Worm (Caenorhabditis elegans) whole organism, L1 larva: ENCODE data around the gene trpp-12.

Source experiments
- F16B12.6 ChIP-seq: fragments of 150-350 bp; optimal IDR thresholded peaks from 2 replicates; lab custom pipeline; 2014; ENCODE audit warnings: missing biosample characterization, missing genetic modification characterization
- alr-1 ChIP-seq: fragments of 200-800 bp; sonication (Bioruptor generic); optimal IDR thresholded peaks from 2 replicates; lab custom pipeline; 2018; ENCODE audit warnings: borderline replicate concordance, mild to moderate bottlenecking, missing genetic modification characterization, missing compliant biosample characterization
- ama-1 ChIP-seq: fragments of 150-350 bp; optimal IDR thresholded peaks from 2 replicates; lab custom pipeline; 2014
- blmp-1 ChIP-seq: fragments of 150-350 bp; optimal IDR thresholded peaks from 2 replicates; lab custom pipeline; 2014; ENCODE audit warnings: missing biosample characterization, missing genetic modification characterization
- ceh-63 ChIP-seq: fragments of 200-800 bp; sonication (Bioruptor generic); optimal IDR thresholded peaks from 2 replicates; lab custom pipeline; 2018; ENCODE audit warnings: mild to moderate bottlenecking, missing genetic modification characterization, missing compliant biosample characterization
- ceh-82 ChIP-seq, 3 experiments: fragments of 150-350 bp in 1 of 3; sonication (generic microtip) in 2 of 3; optimal IDR thresholded peaks; 2 replicates each; lab custom pipeline; 2014 to 2017; ENCODE audit warnings: missing biosample characterization in 3 of 3, missing genetic modification characterization in 3 of 3
- ceh-88 ChIP-seq: fragments of 200-800 bp; sonication (Bioruptor generic); IDR thresholded peaks from 2 replicates; pipeline ENCODE4 v1.3.6; 2022; ENCODE audit warnings: missing genetic modification characterization, missing compliant biosample characterization
- ces-1 ChIP-seq: fragments of 150-350 bp; optimal IDR thresholded peaks from 2 replicates; lab custom pipeline; 2014; ENCODE audit warnings: missing biosample characterization, missing genetic modification reagents, missing genetic modification characterization
- efl-1 ChIP-seq, 4 experiments: fragments of 150-350 bp; optimal IDR thresholded peaks in 3 of 4; peaks in 1 of 4; 1 replicate in 1 of 4; 2 replicates in 3 of 4; lab custom pipeline; 2014; ENCODE audit warnings: missing biosample characterization in 2 of 4, missing genetic modification characterization in 2 of 4, missing genetic modification reagents in 2 of 4
- egl-27 ChIP-seq, 2 experiments: fragments of 150-350 bp in 1 of 2; sonication (generic microtip); optimal IDR thresholded peaks; 3 replicates each; lab custom pipeline; 2017 to 2018; ENCODE audit warnings: missing biosample characterization in 2 of 2, missing genetic modification characterization in 2 of 2, missing genetic modification reagents in 2 of 2
- elt-2 ChIP-seq: sonication (generic microtip); optimal IDR thresholded peaks from 2 replicates; lab custom pipeline; 2016; ENCODE audit warnings: missing genetic modification characterization, mild to moderate bottlenecking, inconsistent platforms, missing compliant biosample characterization, missing genetic modification reagents
- elt-3 ChIP-seq, 6 experiments: fragments of 150-350 bp in 1 of 6; sonication (generic microtip); optimal IDR thresholded peaks; 2 replicates each; lab custom pipeline; 2017 to 2018; ENCODE audit warnings: missing biosample characterization in 6 of 6, missing genetic modification characterization in 6 of 6, inconsistent platforms in 1 of 6
- ets-5 ChIP-seq: fragments of 200-800 bp; sonication (Bioruptor generic); IDR thresholded peaks from 2 replicates; pipeline ENCODE4 v1.3.6; 2022; ENCODE audit warnings: missing genetic modification characterization, missing compliant biosample characterization
- fkh-10 ChIP-seq: sonication (generic microtip); optimal IDR thresholded peaks from 2 replicates; lab custom pipeline; 2017; ENCODE audit warnings: missing biosample characterization, missing genetic modification reagents, missing genetic modification characterization
- fkh-4 ChIP-seq: sonication (generic microtip); optimal IDR thresholded peaks from 2 replicates; lab custom pipeline; 2016; ENCODE audit warnings: missing compliant biosample characterization, missing genetic modification characterization, borderline replicate concordance
- hlh-4 ChIP-seq: sonication (generic microtip); optimal IDR thresholded peaks from 2 replicates; lab custom pipeline; 2016; ENCODE audit warnings: mild to moderate bottlenecking, missing genetic modification characterization, missing compliant biosample characterization
- hpl-2 ChIP-seq: fragments of 150-350 bp; optimal IDR thresholded peaks from 2 replicates; lab custom pipeline; 2014; ENCODE audit warnings: missing biosample characterization, missing genetic modification reagents, missing genetic modification characterization
- irx-1 ChIP-seq: sonication (generic microtip); optimal IDR thresholded peaks from 2 replicates; lab custom pipeline; 2016; ENCODE audit warnings: missing genetic modification characterization, missing compliant biosample characterization
- jun-1 ChIP-seq: fragments of 150-350 bp; optimal IDR thresholded peaks from 2 replicates; lab custom pipeline; 2014; ENCODE audit warnings: missing biosample characterization, missing genetic modification reagents, missing genetic modification characterization
- lin-14 ChIP-seq: fragments of 200-800 bp; sonication (Bioruptor generic); optimal IDR thresholded peaks from 2 replicates; lab custom pipeline; 2018; ENCODE audit warnings: mild to moderate bottlenecking, missing genetic modification characterization, moderate library complexity, missing compliant biosample characterization
- lin-15B ChIP-seq: fragments of 150-350 bp; sonication (generic microtip); optimal IDR thresholded peaks from 3 replicates; lab custom pipeline; 2014; ENCODE audit warnings: missing biosample characterization, missing genetic modification characterization
- lin-35 ChIP-seq, 2 experiments: fragments of 150-350 bp; optimal IDR thresholded peaks; 2 replicates each; lab custom pipeline; 2014; ENCODE audit warnings: missing biosample characterization in 2 of 2, missing genetic modification characterization in 2 of 2, missing genetic modification reagents in 2 of 2
- lsy-2 ChIP-seq, 2 experiments: fragments of 150-350 bp; optimal IDR thresholded peaks; 2 replicates each; lab custom pipeline; 2014; ENCODE audit warnings: missing biosample characterization in 2 of 2, missing genetic modification characterization in 2 of 2
- mdl-1 ChIP-seq, 2 experiments: fragments of 150-350 bp; optimal IDR thresholded peaks; 2 replicates each; lab custom pipeline; 2014 to 2017; ENCODE audit warnings: missing biosample characterization in 2 of 2, missing genetic modification characterization in 2 of 2, inconsistent platforms in 1 of 2
- mep-1 ChIP-seq: fragments of 150-350 bp; optimal IDR thresholded peaks from 2 replicates; lab custom pipeline; 2014; ENCODE audit warnings: missing biosample characterization, missing genetic modification characterization
- nhr-11 ChIP-seq: fragments of 150-350 bp; optimal IDR thresholded peaks from 2 replicates; lab custom pipeline; 2014; ENCODE audit warnings: missing biosample characterization, missing genetic modification characterization
- nhr-20 ChIP-seq: sonication (generic microtip); optimal IDR thresholded peaks from 2 replicates; lab custom pipeline; 2016; ENCODE audit warnings: mild to moderate bottlenecking, missing genetic modification characterization, missing compliant biosample characterization
- nhr-237 ChIP-seq: fragments of 150-350 bp; optimal IDR thresholded peaks from 2 replicates; lab custom pipeline; 2014; ENCODE audit warnings: missing biosample characterization, missing genetic modification characterization
- nhr-71 ChIP-seq: sonication (generic microtip); optimal IDR thresholded peaks from 2 replicates; lab custom pipeline; 2016; ENCODE audit warnings: mild to moderate bottlenecking, missing genetic modification characterization, moderate library complexity, missing compliant biosample characterization
- nhr-85 ChIP-seq: sonication (generic microtip); peaks from one replicate; lab custom pipeline; 2016; ENCODE audit warnings: missing genetic modification characterization, inconsistent platforms, missing compliant biosample characterization
- nhr-90 ChIP-seq: sonication (generic microtip); optimal IDR thresholded peaks from 2 replicates; lab custom pipeline; 2016; ENCODE audit warnings: mild to moderate bottlenecking, missing genetic modification characterization, missing compliant biosample characterization; ENCODE audit not compliant: poor library complexity
- pax-3 ChIP-seq: fragments of 200-800 bp; sonication (Bioruptor generic); optimal IDR thresholded peaks from 2 replicates; lab custom pipeline; 2018; ENCODE audit warnings: mild to moderate bottlenecking, missing genetic modification characterization, moderate library complexity, missing compliant biosample characterization
- pqm-1 ChIP-seq: sonication (generic microtip); optimal IDR thresholded peaks from 3 replicates; lab custom pipeline; 2017; ENCODE audit warnings: missing biosample characterization, missing genetic modification characterization
- snpc-4 ChIP-seq: fragments of 150-350 bp; optimal IDR thresholded peaks from 2 replicates; lab custom pipeline; 2014; ENCODE audit warnings: missing biosample characterization, missing genetic modification characterization
- sox-4 ChIP-seq: sonication (generic microtip); optimal IDR thresholded peaks from 2 replicates; lab custom pipeline; 2016; ENCODE audit warnings: missing genetic modification characterization, missing compliant biosample characterization
- tbx-2 ChIP-seq: sonication (generic microtip); optimal IDR thresholded peaks from 2 replicates; lab custom pipeline; 2016; ENCODE audit warnings: missing genetic modification characterization, missing compliant biosample characterization
- vab-15 ChIP-seq: sonication (generic microtip); optimal IDR thresholded peaks from 2 replicates; lab custom pipeline; 2017; ENCODE audit warnings: missing genotype, mild to moderate bottlenecking, missing genetic modification characterization, missing compliant biosample characterization
- zag-1 ChIP-seq: fragments of 150-350 bp; optimal IDR thresholded peaks from 2 replicates; lab custom pipeline; 2014; ENCODE audit warnings: missing biosample characterization, missing genetic modification characterization
- ztf-11 ChIP-seq, 2 experiments: sonication (generic microtip); optimal IDR thresholded peaks; 2 replicates each; lab custom pipeline; 2016 to 2017; ENCODE audit warnings: missing genetic modification characterization in 2 of 2, missing biosample characterization in 1 of 2, missing compliant biosample characterization in 1 of 2

Gene trpp-12

ce11 chrX:2368042-2368814, 41.3 kb upstream of the trpp-12 start (continued):
- TF ChIP-seq nhr-85 (tag; lab: Kevin White, UChicago) (peak; percentile 96), nhr-237 (no peak), lin-35 (GFP tag; optimal IDR thresholded peaks at IDR 0.05; lab: Kevin White, UChicago) (peak in 1 of 2 experiments; percentile 21), ces-1 (GFP tag; lab: Kevin White, UChicago) (no peak), F16B12.6 (tag; lab: Kevin White, UChicago) (no peak), sox-4 (no peak), efl-1 (optimal IDR thresholded peaks at IDR 0.05; lab: Kevin White, UChicago) (no peak), efl-1 (GFP tag; optimal IDR thresholded peaks at IDR 0.05 in 1 of 2; lab: Kevin White, UChicago) (no peak), elt-3 (tag; optimal IDR thresholded peaks at IDR 0.05; lab: Kevin White, UChicago) (peak in 2 of 6 experiments; percentile 28 to 38)

ce11 chrX:2369073-2369472, 40.4 kb upstream of the trpp-12 start:
- TF ChIP-seq elt-2: peak; percentile 11
- no peak for TF ChIP-seq lin-15B (tag; lab: Kevin White, UChicago)

ce11 chrX:2370655-2371054, 38.8 kb upstream of the trpp-12 start:
- no peak for TF ChIP-seq lsy-2 (tag; optimal IDR thresholded peaks at IDR 0.05; lab: Kevin White, UChicago)
- TF ChIP-seq elt-2: peak; percentile 51

ce11 chrX:2372134-2372533, 37.4 kb upstream of the trpp-12 start:
- TF ChIP-seq zag-1 (tag; lab: Kevin White, UChicago) (no peak), elt-2 (peak; percentile 54), nhr-90 (peak; percentile 10), vab-15 (tag; lab: Kevin White, UChicago) (no peak), ceh-63 (GFP tag; lab: Kevin White, UChicago) (no peak), lin-14 (GFP tag; lab: Kevin White, UChicago) (peak; percentile 24), lin-35 (GFP tag; optimal IDR thresholded peaks at IDR 0.05; lab: Kevin White, UChicago) (peak in 1 of 2 experiments; percentile 30), elt-3 (tag; optimal IDR thresholded peaks at IDR 0.05; lab: Kevin White, UChicago) (peak in 2 of 6 experiments; percentile 9 to 47), nhr-20 (tag; lab: Kevin White, UChicago) (no peak), ztf-11 (tag; optimal IDR thresholded peaks at IDR 0.05; lab: Kevin White, UChicago) (no peak), irx-1 (tag; lab: Kevin White, UChicago) (no peak), mdl-1 (tag; optimal IDR thresholded peaks at IDR 0.05; lab: Kevin White, UChicago) (no peak)

ce11 chrX:2375300-2376035, 34.0 kb upstream of the trpp-12 start, which contains the start of gene F47G3.3:
Gene F47G3.3, plus strand, starts transcription at chrX:2375985.
- TF ChIP-seq jun-1 (no peak), blmp-1 (peak; percentile 95), snpc-4 (no peak)

- TF ChIP-seq alr-1 (tag; lab: Kevin White, UChicago) (no peak), ets-5 (no peak), mep-1 (tag; lab: Kevin White, UChicago) (no peak), ama-1 (lab: Kevin White, UChicago) (no peak), tbx-2 (tag; lab: Kevin White, UChicago) (no peak), nhr-237 (no peak), egl-27 (tag; optimal IDR thresholded peaks at IDR 0.05; lab: Kevin White, UChicago) (no peak), ceh-88 (GFP tag; lab: Robert Waterston, UW) (no peak), snpc-4 (no peak), F16B12.6 (tag; lab: Kevin White, UChicago) (no peak), nhr-20 (tag; lab: Kevin White, UChicago) (peak; percentile 12), pqm-1 (tag; lab: Kevin White, UChicago) (no peak), elt-3 (tag; optimal IDR thresholded peaks at IDR 0.05; lab: Kevin White, UChicago) (no peak), hpl-2 (no peak), nhr-71 (peak; percentile 48), lin-15B (tag; lab: Kevin White, UChicago) (no peak), fkh-4 (tag; lab: Kevin White, UChicago) (no peak), ceh-82 (tag; optimal IDR thresholded peaks at IDR 0.05; lab: Kevin White, UChicago) (no peak), hlh-4 (tag; lab: Kevin White, UChicago) (no peak), nhr-11 (tag; lab: Kevin White, UChicago) (no peak), fkh-10 (GFP tag; lab: Kevin White, UChicago) (no peak), ces-1 (GFP tag; lab: Kevin White, UChicago) (no peak), pax-3 (tag; lab: Kevin White, UChicago) (no peak)
Measured at ce11 chrX:2380818-2381217, 28.7 kb upstream of the trpp-12 start.
